Fruit fly (Drosophila melanogaster) whole organism, wandering third instar larva: ENCODE data around the gene eEF1gamma.

Experiments used
- Abd-B ChIP-seq: fragments of >200 bp; optimal IDR thresholded peaks from 2 replicates; lab custom pipeline; 2017; ENCODE audit warnings: missing biosample characterization, missing genetic modification characterization
- Dfd ChIP-seq: fragments of >200 bp; optimal IDR thresholded peaks from 2 replicates; lab custom pipeline; 2017; ENCODE audit warnings: missing biosample characterization, missing genetic modification characterization
- HLH106 ChIP-seq: fragments of 200-800 bp; optimal IDR thresholded peaks from 3 replicates; lab custom pipeline; 2019; ENCODE audit warnings: missing biosample characterization, mild to moderate bottlenecking, missing genetic modification characterization, moderate library complexity
- Hr83 ChIP-seq: fragments of 200-300 bp; sonication (Bioruptor generic); optimal IDR thresholded peaks from 2 replicates; lab custom pipeline; 2016; ENCODE audit warnings: missing biosample characterization, mild to moderate bottlenecking, missing genetic modification characterization, moderate library complexity; ENCODE audit not compliant: poor library complexity, severe bottlenecking
- OdsH ChIP-seq: fragments of 200-800 bp; sonication (Bioruptor generic); optimal IDR thresholded peaks from 2 replicates; lab custom pipeline; 2016; ENCODE audit warnings: missing biosample characterization, mild to moderate bottlenecking, missing genetic modification characterization
- Sp1 ChIP-seq: fragments of 200-800 bp; sonication (Bioruptor generic); optimal IDR thresholded peaks from 3 replicates; lab custom pipeline; 2019; ENCODE audit warnings: missing biosample characterization, mild to moderate bottlenecking, missing genetic modification characterization, moderate library complexity
- br ChIP-seq: fragments of 200-800 bp; sonication (Bioruptor generic); optimal IDR thresholded peaks from 2 replicates; lab custom pipeline; 2016; ENCODE audit warnings: missing biosample characterization, missing genetic modification characterization
- fru ChIP-seq: fragments of 200-800 bp; sonication (Bioruptor generic); optimal IDR thresholded peaks from 3 replicates; lab custom pipeline; 2016; ENCODE audit warnings: missing biosample characterization, mild to moderate bottlenecking, missing genetic modification characterization
- h ChIP-seq: fragments of 200-800 bp; sonication (Bioruptor generic); optimal IDR thresholded peaks from 3 replicates; lab custom pipeline; 2016; ENCODE audit warnings: missing biosample characterization, mild to moderate bottlenecking, missing genetic modification characterization
- jim ChIP-seq: fragments of 175-275, 200-325 bp; sonication (Bioruptor generic); optimal IDR thresholded peaks from 2 replicates; lab custom pipeline; 2016; ENCODE audit warnings: missing biosample characterization, mild to moderate bottlenecking, missing genetic modification characterization
- lola ChIP-seq: fragments of >200 bp; optimal IDR thresholded peaks from 2 replicates; lab custom pipeline; 2017; ENCODE audit warnings: missing biosample characterization, missing genetic modification characterization
- pan ChIP-seq: fragments of >200 bp; optimal IDR thresholded peaks from 2 replicates; lab custom pipeline; 2017
- usp ChIP-seq: fragments of >200 bp; optimal IDR thresholded peaks from 2 replicates; lab custom pipeline; 2017; ENCODE audit warnings: missing biosample characterization, missing genetic modification characterization

- TF ChIP-seq pan (lab: Kevin White, UChicago) (no peak), HLH106 (no peak), Abd-B (GFP tag; lab: Kevin White, UChicago) (no peak), h (no peak), lola (GFP tag; lab: Kevin White, UChicago) (no peak), OdsH (no peak), br (GFP tag; lab: Kevin White, UChicago) (no peak), jim (GFP tag; lab: Kevin White, UChicago) (no peak), Hr83 (GFP tag; lab: Kevin White, UChicago) (no peak), usp (no peak), fru (GFP tag; lab: Kevin White, UChicago) (no peak), Dfd (no peak), Sp1 (GFP tag; lab: Kevin White, UChicago) (no peak)
These were observed 48.1 kb downstream of the eEF1gamma start for dm6 chr3R:29268062-29268461.
